Worm (Caenorhabditis elegans) whole organism, L1 larva: Measurements from ENCODE around the gene act-3.

Source experiments
- ama-1 ChIP-seq: fragments of 150-350 bp; optimal IDR thresholded peaks from 2 replicates; lab custom pipeline; 2014
- blmp-1 ChIP-seq: fragments of 150-350 bp; optimal IDR thresholded peaks from 2 replicates; lab custom pipeline; 2014; ENCODE audit warnings: missing biosample characterization, missing genetic modification characterization
- ceh-63 ChIP-seq: fragments of 200-800 bp; sonication (Bioruptor generic); optimal IDR thresholded peaks from 2 replicates; lab custom pipeline; 2018; ENCODE audit warnings: mild to moderate bottlenecking, missing genetic modification characterization, missing compliant biosample characterization
- ceh-8 ChIP-seq: fragments of 200-800 bp; sonication (Bioruptor generic); optimal IDR thresholded peaks from 2 replicates; lab custom pipeline; 2018; ENCODE audit warnings: mild to moderate bottlenecking, missing genetic modification characterization, moderate library complexity, missing compliant biosample characterization
- egl-27 ChIP-seq, 2 experiments: fragments of 150-350 bp in 1 of 2; sonication (generic microtip); optimal IDR thresholded peaks; 3 replicates each; lab custom pipeline; 2017 to 2018; ENCODE audit warnings: missing biosample characterization in 2 of 2, missing genetic modification characterization in 2 of 2, missing genetic modification reagents in 2 of 2
- lin-13 ChIP-seq: fragments of 150-350 bp; optimal IDR thresholded peaks from 2 replicates; lab custom pipeline; 2014; ENCODE audit warnings: missing biosample characterization, missing genetic modification reagents, missing genetic modification characterization
- mdl-1 ChIP-seq, 2 experiments: fragments of 150-350 bp; optimal IDR thresholded peaks; 2 replicates each; lab custom pipeline; 2014 to 2017; ENCODE audit warnings: missing biosample characterization in 2 of 2, missing genetic modification characterization in 2 of 2, inconsistent platforms in 1 of 2
- nhr-28 ChIP-seq: fragments of 150-350 bp; optimal IDR thresholded peaks from 2 replicates; lab custom pipeline; 2014; ENCODE audit warnings: missing biosample characterization, missing genetic modification characterization
- nhr-47 ChIP-seq: sonication (generic microtip); optimal IDR thresholded peaks from 2 replicates; lab custom pipeline; 2016; ENCODE audit warnings: mild to moderate bottlenecking, missing genetic modification characterization, moderate library complexity, missing compliant biosample characterization
- nhr-76 ChIP-seq: sonication (generic microtip); optimal IDR thresholded peaks from 2 replicates; lab custom pipeline; 2017; ENCODE audit warnings: missing biosample characterization, missing genetic modification characterization
- unc-62 ChIP-seq: fragments of 150-350 bp; optimal IDR thresholded peaks from 2 replicates; lab custom pipeline; 2014; ENCODE audit warnings: missing biosample characterization, missing genetic modification reagents, missing genetic modification characterization
- zag-1 ChIP-seq: fragments of 150-350 bp; optimal IDR thresholded peaks from 2 replicates; lab custom pipeline; 2014; ENCODE audit warnings: missing biosample characterization, missing genetic modification characterization
- ztf-11 ChIP-seq, 2 experiments: sonication (generic microtip); optimal IDR thresholded peaks; 2 replicates each; lab custom pipeline; 2016 to 2017; ENCODE audit warnings: missing genetic modification characterization in 2 of 2, missing biosample characterization in 1 of 2, missing compliant biosample characterization in 1 of 2

DNA sequence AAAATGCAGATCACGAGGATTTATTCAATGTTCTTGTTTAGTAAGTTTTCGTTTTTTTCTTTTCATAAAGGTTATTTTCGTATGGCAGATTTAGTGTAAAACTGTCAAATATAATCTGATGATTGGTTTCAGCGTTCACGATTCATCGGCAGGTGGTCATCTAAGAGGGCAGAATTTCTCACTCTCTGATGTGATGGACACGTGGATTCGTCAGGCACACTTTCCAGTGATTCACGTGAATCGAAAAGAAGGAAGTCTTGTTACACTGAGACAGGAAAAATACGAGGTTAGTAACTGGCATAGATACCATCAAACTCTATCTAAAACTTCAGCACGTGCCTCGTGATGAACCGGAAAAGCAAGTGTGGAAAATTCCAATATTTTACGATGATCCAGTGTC, 20.4 kb upstream of the act-3 start:
- TF ChIP-seq ama-1 (lab: Kevin White, UChicago) (no peak), nhr-28 (tag; lab: Kevin White, UChicago) (no peak), zag-1 (tag; lab: Kevin White, UChicago) (no peak), nhr-47 (tag; lab: Kevin White, UChicago) (no peak), egl-27 (tag; optimal IDR thresholded peaks at IDR 0.05; lab: Kevin White, UChicago) (no peak), ceh-8 (GFP tag; lab: Kevin White, UChicago) (no peak), ztf-11 (tag; optimal IDR thresholded peaks at IDR 0.05; lab: Kevin White, UChicago) (no peak), blmp-1 (peak; percentile 19), lin-13 (GFP tag; lab: Kevin White, UChicago) (no peak), nhr-76 (tag; lab: Kevin White, UChicago) (no peak), ceh-63 (GFP tag; lab: Kevin White, UChicago) (no peak), unc-62 (GFP tag; lab: Kevin White, UChicago) (no peak), mdl-1 (tag; optimal IDR thresholded peaks at IDR 0.05; lab: Kevin White, UChicago) (peak in 1 of 2 experiments; percentile 22)
